Worm (Caenorhabditis elegans) whole organism, L2 larva: ENCODE measurements around the gene rpl-21.

ENCODE experiments used
- F13H6.1 ChIP-seq: sonication (generic microtip); optimal IDR thresholded peaks from 2 replicates; lab custom pipeline; 2016; ENCODE audit warnings: missing genetic modification characterization, missing compliant biosample characterization
- R02D3.7 ChIP-seq: fragments of 150-350 bp; optimal IDR thresholded peaks from 2 replicates; lab custom pipeline; 2014; ENCODE audit warnings: missing biosample characterization, missing genetic modification characterization
- alr-1 ChIP-seq: fragments of 150-350 bp; optimal IDR thresholded peaks from 2 replicates; lab custom pipeline; 2014; ENCODE audit warnings: missing biosample characterization, missing genetic modification characterization
- elt-1 ChIP-seq: fragments of 150-350 bp; optimal IDR thresholded peaks from 2 replicates; lab custom pipeline; 2014; ENCODE audit warnings: missing biosample characterization, missing genetic modification characterization
- fos-1 ChIP-seq: fragments of 150-350 bp; optimal IDR thresholded peaks from 2 replicates; lab custom pipeline; 2014; ENCODE audit warnings: missing biosample characterization, missing genetic modification characterization
- lin-39 ChIP-seq: fragments of 150-350 bp; optimal IDR thresholded peaks from 2 replicates; lab custom pipeline; 2014; ENCODE audit warnings: missing biosample characterization, missing genetic modification reagents, missing genetic modification characterization
- lsy-2 ChIP-seq, 2 experiments: fragments of 150-350 bp in 1 of 2; sonication (generic microtip) in 1 of 2; optimal IDR thresholded peaks; 2 replicates each; lab custom pipeline; 2014 to 2017; ENCODE audit warnings: missing biosample characterization in 2 of 2, missing genetic modification characterization in 2 of 2
- nhr-237 ChIP-seq: fragments of 150-350 bp; optimal IDR thresholded peaks from 2 replicates; lab custom pipeline; 2014; ENCODE audit warnings: missing biosample characterization, missing genetic modification characterization
- snpc-4 ChIP-seq: fragments of 150-350 bp; optimal IDR thresholded peaks from 2 replicates; lab custom pipeline; 2014; ENCODE audit warnings: missing biosample characterization, missing genetic modification characterization
- unc-39 ChIP-seq: fragments of 150-350 bp; optimal IDR thresholded peaks from 2 replicates; lab custom pipeline; 2014; ENCODE audit warnings: missing biosample characterization, missing genetic modification characterization

DNA sequence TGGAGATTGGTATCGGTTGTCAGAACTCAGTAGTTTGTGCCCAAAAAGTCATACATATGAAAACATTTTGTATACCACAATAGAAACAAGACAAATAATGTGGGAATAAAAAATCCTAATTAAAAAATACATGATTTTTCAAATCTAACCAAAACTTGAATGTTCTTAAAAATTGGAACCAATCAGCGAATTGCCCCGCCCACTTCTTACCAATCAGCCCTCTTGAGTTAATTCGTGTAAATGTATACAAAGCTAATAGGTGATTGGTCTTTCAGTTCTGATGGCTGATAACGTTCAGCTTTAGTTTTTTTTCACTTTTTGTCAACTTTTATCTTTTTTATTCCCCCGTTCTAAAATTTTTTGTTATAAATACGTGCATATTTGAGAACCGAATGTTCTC, 45.2 kb upstream of the rpl-21 start:
- TF ChIP-seq nhr-237 (no peak), fos-1 (tag; lab: Kevin White, UChicago) (no peak), lsy-2 (tag; optimal IDR thresholded peaks at IDR 0.05; lab: Kevin White, UChicago) (no peak), elt-1 (no peak), lin-39 (no peak), alr-1 (tag; lab: Kevin White, UChicago) (no peak), R02D3.7 (tag; lab: Kevin White, UChicago) (no peak), F13H6.1 (no peak), snpc-4 (tag; lab: Kevin White, UChicago) (no peak), unc-39 (no peak)
